Worm (Caenorhabditis elegans): ENCODE results near the gene acp-5.
A peak's percentile ranks its signal among the peaks of the same experiment; 100 is the strongest.

DNA sequence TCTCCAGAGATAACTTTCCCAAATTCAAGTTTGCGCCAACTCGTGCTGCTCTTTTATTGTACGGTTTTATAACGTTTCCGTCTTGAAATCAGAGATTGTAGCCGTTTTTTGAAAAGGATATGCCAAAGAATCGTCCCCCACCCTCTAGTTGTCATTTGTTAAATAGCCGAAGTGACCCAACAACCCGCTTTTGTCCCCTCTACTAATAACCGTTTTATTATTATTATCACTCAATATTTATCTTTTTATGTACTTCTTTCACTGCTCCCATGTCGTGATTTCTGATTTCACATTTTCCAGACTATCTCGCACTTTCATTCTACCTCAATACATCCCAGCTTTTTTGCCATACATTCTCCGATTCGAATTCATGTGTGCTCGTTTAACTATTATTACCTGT, 2.3 kb upstream of the acp-5 start:
- TF ChIP-seq hmg-4 (GFP tag; optimal IDR thresholded peaks at IDR 0.05) (no peak), ama-1 (optimal IDR thresholded peaks at IDR 0.05) (peak; percentile 76), sea-1 (GFP tag; conservative IDR thresholded peaks at IDR 0.05) (no peak), ceh-36 (tag; optimal IDR thresholded peaks at IDR 0.05) (no peak), B0310.2 (tag; optimal IDR thresholded peaks at IDR 0.05) (no peak), pes-1 (GFP tag; IDR thresholded peaks at IDR 0.05) (no peak)

Data from whole organism, early embryonic.